Worm (Caenorhabditis elegans) whole organism, L2 larva: ENCODE measurements around the gene F49E2.2.

ENCODE experiments used
- C34F6.9 ChIP-seq: fragments of 150-350 bp; optimal IDR thresholded peaks from 2 replicates; lab custom pipeline; 2014; ENCODE audit warnings: missing biosample characterization, missing genetic modification characterization
- F13H6.1 ChIP-seq: sonication (generic microtip); optimal IDR thresholded peaks from 2 replicates; lab custom pipeline; 2016; ENCODE audit warnings: missing genetic modification characterization, missing compliant biosample characterization
- R02D3.7 ChIP-seq: fragments of 150-350 bp; optimal IDR thresholded peaks from 2 replicates; lab custom pipeline; 2014; ENCODE audit warnings: missing biosample characterization, missing genetic modification characterization
- Y55F3AM.14 ChIP-seq: fragments of 200-800 bp; sonication (Bioruptor generic); optimal IDR thresholded peaks from 2 replicates; lab custom pipeline; 2018; ENCODE audit warnings: mild to moderate bottlenecking, missing genetic modification characterization, missing compliant biosample characterization
- ZK546.5 ChIP-seq: sonication (generic microtip); optimal IDR thresholded peaks from 2 replicates; lab custom pipeline; 2017; ENCODE audit warnings: missing biosample characterization, missing genetic modification characterization
- alr-1 ChIP-seq: fragments of 150-350 bp; optimal IDR thresholded peaks from 2 replicates; lab custom pipeline; 2014; ENCODE audit warnings: missing biosample characterization, missing genetic modification characterization
- aly-2 ChIP-seq: fragments of 150-350 bp; optimal IDR thresholded peaks from 2 replicates; lab custom pipeline; 2014; ENCODE audit warnings: missing biosample characterization, missing genetic modification characterization
- ama-1 ChIP-seq: fragments of 150-350 bp; optimal IDR thresholded peaks from 2 replicates; lab custom pipeline; 2018; ENCODE audit warnings: inconsistent platforms
- blmp-1 ChIP-seq: sonication (generic microtip); optimal IDR thresholded peaks from 2 replicates; lab custom pipeline; 2017; ENCODE audit warnings: missing genetic modification characterization, mild to moderate bottlenecking, missing compliant biosample characterization, antibody characterized with exemption, moderate library complexity; ENCODE audit not compliant: insufficient read depth
- ceh-16 ChIP-seq: fragments of 150-350 bp; optimal IDR thresholded peaks from 2 replicates; lab custom pipeline; 2014; ENCODE audit warnings: missing biosample characterization, missing genetic modification characterization
- ceh-82 ChIP-seq: fragments of 150-350 bp; optimal IDR thresholded peaks from 2 replicates; lab custom pipeline; 2014; ENCODE audit warnings: missing biosample characterization, missing genetic modification characterization
- crh-2 ChIP-seq: sonication (generic microtip); optimal IDR thresholded peaks from 2 replicates; lab custom pipeline; 2017; ENCODE audit warnings: missing biosample characterization, missing genetic modification characterization
- dmd-4 ChIP-seq: sonication (generic microtip); optimal IDR thresholded peaks from 2 replicates; lab custom pipeline; 2017; ENCODE audit warnings: missing biosample characterization, missing genetic modification characterization
- egl-27 ChIP-seq: sonication (generic microtip); optimal IDR thresholded peaks from 3 replicates; lab custom pipeline; 2017; ENCODE audit warnings: missing biosample characterization, missing genetic modification reagents, missing genetic modification characterization
- elt-1 ChIP-seq: fragments of 150-350 bp; optimal IDR thresholded peaks from 2 replicates; lab custom pipeline; 2014; ENCODE audit warnings: missing biosample characterization, missing genetic modification characterization
- fos-1 ChIP-seq: fragments of 150-350 bp; optimal IDR thresholded peaks from 2 replicates; lab custom pipeline; 2014; ENCODE audit warnings: missing biosample characterization, missing genetic modification characterization
- gmeb-1 ChIP-seq: fragments of 150-350 bp; optimal IDR thresholded peaks from 2 replicates; lab custom pipeline; 2014; ENCODE audit warnings: missing biosample characterization, missing genetic modification characterization
- lin-11 ChIP-seq: fragments of 150-350 bp; sonication (generic microtip); optimal IDR thresholded peaks from 2 replicates; lab custom pipeline; 2014; ENCODE audit warnings: missing biosample characterization, missing genetic modification characterization, inconsistent platforms, mixed read lengths
- lin-13 ChIP-seq: fragments of 150-350 bp; optimal IDR thresholded peaks from 2 replicates; lab custom pipeline; 2014; ENCODE audit warnings: missing biosample characterization, missing genetic modification reagents, missing genetic modification characterization
- lin-39 ChIP-seq: fragments of 150-350 bp; optimal IDR thresholded peaks from 2 replicates; lab custom pipeline; 2014; ENCODE audit warnings: missing biosample characterization, missing genetic modification reagents, missing genetic modification characterization
- lsy-2 ChIP-seq, 2 experiments: fragments of 150-350 bp in 1 of 2; sonication (generic microtip) in 1 of 2; optimal IDR thresholded peaks; 2 replicates each; lab custom pipeline; 2014 to 2017; ENCODE audit warnings: missing biosample characterization in 2 of 2, missing genetic modification characterization in 2 of 2
- mbf-1 ChIP-seq: sonication (generic microtip); optimal IDR thresholded peaks from 2 replicates; lab custom pipeline; 2017; ENCODE audit warnings: missing biosample characterization, missing genetic modification characterization
- mdl-1 ChIP-seq, 2 experiments: fragments of 150-350 bp in 1 of 2; sonication (generic microtip) in 1 of 2; optimal IDR thresholded peaks; 2 replicates each; lab custom pipeline; 2017; ENCODE audit warnings: missing biosample characterization in 2 of 2, missing genetic modification characterization in 2 of 2
- nhr-10 ChIP-seq: sonication (generic microtip); optimal IDR thresholded peaks from 2 replicates; lab custom pipeline; 2017; ENCODE audit warnings: missing biosample characterization, missing genetic modification characterization
- nhr-11 ChIP-seq: fragments of 150-350 bp; optimal IDR thresholded peaks from 2 replicates; lab custom pipeline; 2014; ENCODE audit warnings: missing biosample characterization, missing genetic modification characterization
- nhr-12 ChIP-seq: fragments of 150-350 bp; optimal IDR thresholded peaks from 2 replicates; lab custom pipeline; 2014; ENCODE audit warnings: missing biosample characterization, missing genetic modification characterization
- nhr-129 ChIP-seq: fragments of 150-350 bp; optimal IDR thresholded peaks from 2 replicates; lab custom pipeline; 2014; ENCODE audit warnings: missing biosample characterization, missing genetic modification characterization
- nhr-21 ChIP-seq: fragments of 150-350 bp; optimal IDR thresholded peaks from 2 replicates; lab custom pipeline; 2014; ENCODE audit warnings: missing biosample characterization, missing genetic modification characterization
- nhr-23 ChIP-seq: fragments of 150-350 bp; optimal IDR thresholded peaks from 2 replicates; lab custom pipeline; 2014; ENCODE audit warnings: missing biosample characterization, missing genetic modification reagents, missing genetic modification characterization
- nhr-237 ChIP-seq: fragments of 150-350 bp; optimal IDR thresholded peaks from 2 replicates; lab custom pipeline; 2014; ENCODE audit warnings: missing biosample characterization, missing genetic modification characterization
- nhr-25 ChIP-seq: fragments of 150-350 bp; sonication (generic microtip); optimal IDR thresholded peaks from 3 replicates; lab custom pipeline; 2014; ENCODE audit warnings: missing biosample characterization, missing genetic modification characterization
- nhr-6 ChIP-seq: fragments of 150-350 bp; optimal IDR thresholded peaks from 2 replicates; lab custom pipeline; 2014; ENCODE audit warnings: missing biosample characterization, missing genetic modification characterization
- nhr-77 ChIP-seq: fragments of 150-350 bp; optimal IDR thresholded peaks from 2 replicates; lab custom pipeline; 2014; ENCODE audit warnings: missing biosample characterization, missing genetic modification characterization
- peb-1 ChIP-seq: fragments of 150-350 bp; optimal IDR thresholded peaks from 2 replicates; lab custom pipeline; 2014; ENCODE audit warnings: missing biosample characterization, missing genetic modification characterization
- sem-4 ChIP-seq: fragments of 150-350 bp; optimal IDR thresholded peaks from 2 replicates; lab custom pipeline; 2014; ENCODE audit warnings: missing biosample characterization, missing genetic modification reagents, missing genetic modification characterization
- skn-1 ChIP-seq: sonication (generic microtip); optimal IDR thresholded peaks from 2 replicates; lab custom pipeline; 2017; ENCODE audit warnings: missing biosample characterization, missing genetic modification characterization
- sma-3 ChIP-seq: sonication (generic microtip); optimal IDR thresholded peaks from 2 replicates; lab custom pipeline; 2016; ENCODE audit warnings: missing genetic modification reagents, missing genetic modification characterization, missing compliant biosample characterization
- sma-9 ChIP-seq, 2 experiments: fragments of 150-350 bp in 1 of 2; sonication (generic microtip) in 1 of 2; optimal IDR thresholded peaks; 2 replicates each; lab custom pipeline; 2014 to 2016; ENCODE audit warnings: missing genetic modification characterization in 2 of 2, mild to moderate bottlenecking in 1 of 2, missing biosample characterization in 1 of 2, missing compliant biosample characterization in 1 of 2, missing genetic modification reagents in 1 of 2, moderate library complexity in 1 of 2
- snpc-4 ChIP-seq: fragments of 150-350 bp; optimal IDR thresholded peaks from 2 replicates; lab custom pipeline; 2014; ENCODE audit warnings: missing biosample characterization, missing genetic modification characterization
- unc-55 ChIP-seq: fragments of 150-350 bp; sonication (generic microtip); optimal IDR thresholded peaks from 3 replicates; lab custom pipeline; 2014; ENCODE audit warnings: missing biosample characterization, missing genetic modification reagents, missing genetic modification characterization
- unc-62 ChIP-seq: fragments of 150-350 bp; optimal IDR thresholded peaks from 2 replicates; lab custom pipeline; 2014; ENCODE audit warnings: missing biosample characterization, missing genetic modification reagents, missing genetic modification characterization
- zag-1 ChIP-seq: fragments of 150-350 bp; optimal IDR thresholded peaks from 2 replicates; lab custom pipeline; 2014; ENCODE audit warnings: missing biosample characterization, missing genetic modification characterization
- ztf-1 ChIP-seq: fragments of 200-800 bp; sonication (Bioruptor generic); conservative IDR thresholded peaks from 2 replicates; pipeline ENCODE4 v1.3.6; 2022; ENCODE audit warnings: missing genetic modification characterization, missing compliant biosample characterization
- ztf-11 ChIP-seq: sonication (generic microtip); optimal IDR thresholded peaks from 2 replicates; lab custom pipeline; 2017; ENCODE audit warnings: missing biosample characterization, missing genetic modification characterization

The F49E2.2 gene

DNA sequence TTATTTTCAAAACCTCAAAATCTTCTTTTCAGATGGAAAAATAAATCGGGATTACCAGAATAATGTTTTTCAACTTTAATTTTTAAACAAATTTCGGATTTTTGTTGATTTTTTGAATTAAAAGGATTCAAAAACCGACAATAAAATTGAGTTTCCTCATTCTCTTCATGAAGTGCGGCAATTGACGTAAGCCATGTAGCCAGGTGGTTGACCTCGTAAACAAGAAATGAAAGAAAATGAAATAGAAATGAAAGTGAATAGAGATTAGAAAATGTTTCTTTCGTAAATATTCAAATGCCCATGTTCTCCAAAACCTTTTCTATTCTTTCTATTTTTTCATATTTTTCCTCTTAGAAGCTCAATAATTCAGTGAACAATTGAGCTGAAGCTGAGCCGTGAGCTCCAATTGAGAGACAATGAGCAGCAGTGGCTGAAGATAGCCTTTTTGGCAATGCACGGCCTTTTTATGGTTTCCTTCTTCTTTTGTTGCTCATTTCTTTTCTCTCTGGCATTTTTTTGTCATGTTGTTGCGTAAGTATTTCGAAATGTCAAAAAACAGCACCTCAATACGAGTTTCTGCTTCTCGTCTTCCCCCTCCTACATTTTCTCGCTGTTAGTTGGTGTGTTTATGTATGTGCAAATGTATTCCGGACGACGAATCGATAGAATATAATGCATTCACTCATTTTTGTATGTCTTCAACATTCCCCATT is 16.7 kb upstream of the F49E2.2 start:
- no peak for TF ChIP-seq lin-39 (tag; lab: Kevin White, UChicago)
- no peak for TF ChIP-seq aly-2
- TF ChIP-seq dmd-4 (tag; lab: Kevin White, UChicago): no peak
- peak; percentile 43 for TF ChIP-seq unc-55 (GFP tag; lab: Kevin White, UChicago)
- TF ChIP-seq sem-4 (tag; lab: Kevin White, UChicago): no peak
- TF ChIP-seq nhr-25 (tag; lab: Kevin White, UChicago): peak; percentile 57
- TF ChIP-seq nhr-77: no peak
- TF ChIP-seq elt-1 (tag; lab: Kevin White, UChicago): no peak
- TF ChIP-seq lin-13 (GFP tag; lab: Kevin White, UChicago): no peak
- TF ChIP-seq crh-2 (tag; lab: Kevin White, UChicago): no peak
- TF ChIP-seq alr-1: no peak
- TF ChIP-seq snpc-4 (tag; lab: Kevin White, UChicago): no peak
- TF ChIP-seq F13H6.1 (tag; lab: Kevin White, UChicago): no peak
- TF ChIP-seq egl-27 (tag; lab: Kevin White, UChicago): no peak
- TF ChIP-seq nhr-129 (tag; lab: Kevin White, UChicago): peak; percentile 16
- no peak for TF ChIP-seq ztf-1 (GFP tag; lab: Robert Waterston, UW)
- TF ChIP-seq nhr-23 (tag; lab: Kevin White, UChicago): no peak
- TF ChIP-seq Y55F3AM.14 (GFP tag; lab: Kevin White, UChicago): peak; percentile 22
- TF ChIP-seq blmp-1 (tag; lab: Kevin White, UChicago): peak; percentile 42
- no peak for TF ChIP-seq ZK546.5
- no peak for TF ChIP-seq skn-1 (tag; lab: Kevin White, UChicago)
- TF ChIP-seq nhr-12 (tag; lab: Kevin White, UChicago): no peak
- TF ChIP-seq mbf-1 (tag; lab: Kevin White, UChicago): no peak
- TF ChIP-seq, all 48 proteins: peak for 5

DNA sequence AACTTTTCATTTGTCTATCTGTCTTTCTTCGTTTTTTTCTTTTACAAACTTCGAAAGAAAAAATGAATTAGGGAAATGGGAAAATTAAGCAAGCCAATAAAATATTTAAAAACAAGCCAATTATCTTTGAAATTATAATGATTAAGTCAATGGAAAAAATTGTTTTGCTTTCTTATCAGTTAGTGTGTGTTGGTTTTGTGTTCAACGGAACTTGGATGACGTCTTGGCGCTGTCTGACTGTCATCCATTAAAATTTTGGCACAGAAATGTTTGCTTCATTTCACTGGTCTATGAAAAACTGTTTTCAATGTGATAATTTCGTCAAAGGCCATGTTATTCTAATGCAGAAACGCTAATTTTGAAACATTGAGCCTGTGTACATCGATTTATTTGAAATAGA is 16.0 kb upstream of the F49E2.2 start:
- TF ChIP-seq fos-1 (tag; lab: Kevin White, UChicago) (peak; percentile 72), snpc-4 (tag; lab: Kevin White, UChicago) (no peak), sma-9 (GFP tag; optimal IDR thresholded peaks at IDR 0.05; lab: Kevin White, UChicago) (peak; percentile 21), sma-9 (tag; optimal IDR thresholded peaks at IDR 0.05; lab: Kevin White, UChicago) (no peak)

- no peak for TF ChIP-seq gmeb-1
- no peak for TF ChIP-seq ZK546.5
- TF ChIP-seq nhr-129 (tag; lab: Kevin White, UChicago): peak; percentile 52
- peak; percentile 52 for TF ChIP-seq C34F6.9
- no peak for TF ChIP-seq R02D3.7
- peak; percentile 35 for TF ChIP-seq crh-2 (tag; lab: Kevin White, UChicago)
- no peak for TF ChIP-seq nhr-12 (tag; lab: Kevin White, UChicago)
- peak; percentile 29 for TF ChIP-seq Y55F3AM.14 (GFP tag; lab: Kevin White, UChicago)
- no peak for TF ChIP-seq ceh-82 (tag; lab: Kevin White, UChicago)
- no peak for TF ChIP-seq skn-1 (tag; lab: Kevin White, UChicago)
- TF ChIP-seq peb-1 (tag; lab: Kevin White, UChicago): no peak
- peak in 1 of 2 experiments; percentile 57 for TF ChIP-seq lsy-2 (tag; optimal IDR thresholded peaks at IDR 0.05; lab: Kevin White, UChicago)
- TF ChIP-seq nhr-21 (tag; lab: Kevin White, UChicago): peak; percentile 64
- TF ChIP-seq nhr-6 (tag; lab: Kevin White, UChicago): no peak
- TF ChIP-seq F13H6.1 (tag; lab: Kevin White, UChicago): peak; percentile 79
- TF ChIP-seq blmp-1 (tag; lab: Kevin White, UChicago): peak; percentile 67
- peak; percentile 15 for TF ChIP-seq zag-1 (tag; lab: Kevin White, UChicago)
- TF ChIP-seq nhr-77: no peak
- peak; percentile 49 for TF ChIP-seq egl-27 (tag; lab: Kevin White, UChicago)
- no peak for TF ChIP-seq dmd-4 (tag; lab: Kevin White, UChicago)
- no peak for TF ChIP-seq snpc-4 (tag; lab: Kevin White, UChicago)
- no peak for TF ChIP-seq ama-1 (lab: Kevin White, UChicago)
- no peak for TF ChIP-seq nhr-11 (tag; lab: Kevin White, UChicago)
- TF ChIP-seq unc-62 (GFP tag; lab: Kevin White, UChicago): no peak
- no peak for TF ChIP-seq nhr-23 (tag; lab: Kevin White, UChicago)
- no peak for TF ChIP-seq nhr-10 (tag; lab: Kevin White, UChicago)
- peak; percentile 35 for TF ChIP-seq sma-9 (GFP tag; optimal IDR thresholded peaks at IDR 0.05; lab: Kevin White, UChicago)
- TF ChIP-seq sma-9 (tag; optimal IDR thresholded peaks at IDR 0.05; lab: Kevin White, UChicago): peak; percentile 4
- no peak for TF ChIP-seq aly-2
- TF ChIP-seq nhr-237: no peak
- TF ChIP-seq sem-4 (tag; lab: Kevin White, UChicago): peak; percentile 51
- no peak for TF ChIP-seq mbf-1 (tag; lab: Kevin White, UChicago)
- TF ChIP-seq alr-1: no peak
- peak; percentile 48 for TF ChIP-seq fos-1 (tag; lab: Kevin White, UChicago)
- peak; percentile 19 for TF ChIP-seq lin-13 (GFP tag; lab: Kevin White, UChicago)
- TF ChIP-seq lin-11 (tag; lab: Kevin White, UChicago): peak; percentile 30
- no peak for TF ChIP-seq ztf-11 (tag; lab: Kevin White, UChicago)
- TF ChIP-seq ceh-16 (tag; lab: Kevin White, UChicago): no peak
- TF ChIP-seq ztf-1 (GFP tag; lab: Robert Waterston, UW): no peak
- TF ChIP-seq mdl-1 (tag; optimal IDR thresholded peaks at IDR 0.05; lab: Kevin White, UChicago): peak; percentile 67 to 77
- TF ChIP-seq unc-55 (GFP tag; lab: Kevin White, UChicago): no peak
- peak; percentile 77 for TF ChIP-seq sma-3
- no peak for TF ChIP-seq lin-39 (tag; lab: Kevin White, UChicago)
Measured at ce11 chrX:9551112-9551511, 15.4 kb upstream of the F49E2.2 start.
